Worm (Caenorhabditis elegans): ENCODE results near the gene T12A7.2.

DNA sequence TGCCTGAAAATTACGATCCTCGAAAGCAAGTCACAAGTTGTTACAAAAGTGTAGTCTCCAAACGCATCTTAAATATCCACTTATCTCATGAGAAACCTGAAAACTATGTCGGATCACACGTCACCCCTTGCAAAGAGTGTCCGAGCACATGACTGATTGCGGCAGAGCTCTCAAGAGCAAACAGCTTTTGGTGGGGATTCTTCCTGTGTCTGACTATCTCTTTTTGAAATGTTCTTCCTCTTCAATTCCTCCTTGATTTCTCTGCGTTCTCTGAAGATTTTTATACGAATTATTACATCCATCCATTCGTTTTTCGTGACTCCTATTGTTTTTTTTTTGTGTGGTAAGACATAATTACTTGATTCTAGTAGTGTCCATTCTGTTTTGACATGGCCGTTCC is 12.1 kb downstream of the T12A7.2 start, which contains the start of gene T12A7.6:
- TF ChIP-seq nfya-1 (tag; optimal IDR thresholded peaks at IDR 0.05) (no peak), ztf-16 (tag; optimal IDR thresholded peaks at IDR 0.05) (no peak), hlh-8 (tag; optimal IDR thresholded peaks at IDR 0.05) (no peak), ama-1 (optimal IDR thresholded peaks at IDR 0.05) (no peak), K09A11.1 (tag; optimal IDR thresholded peaks at IDR 0.05; ENCODE audit: insufficient read depth) (no peak), hlh-30 (tag; optimal IDR thresholded peaks at IDR 0.05; ENCODE audit: insufficient read depth) (no peak), unc-86 (tag; optimal IDR thresholded peaks at IDR 0.05) (no peak), nhr-232 (tag; optimal IDR thresholded peaks at IDR 0.05) (no peak), lin-11 (tag; optimal IDR thresholded peaks at IDR 0.05) (no peak), Y22D7AL.16 (tag; optimal IDR thresholded peaks at IDR 0.05) (no peak), ceh-19 (GFP tag; optimal IDR thresholded peaks at IDR 0.05) (no peak), lim-6 (tag; optimal IDR thresholded peaks at IDR 0.05) (no peak), ceh-24 (tag; optimal IDR thresholded peaks at IDR 0.05) (no peak)

All from whole organism, late embryonic.